Worm (Caenorhabditis elegans) whole organism, young adult: ENCODE data around the gene dhgd-1.

Experiments
- B0336.3 ChIP-seq: fragments of 200-800 bp; sonication (Bioruptor generic); IDR thresholded peaks from 2 replicates; pipeline ENCODE4 v1.3.6; 2022; ENCODE audit warnings: missing genetic modification characterization, missing compliant biosample characterization
- C06A6.2 ChIP-seq: fragments of 200-800 bp; sonication (Bioruptor generic); conservative IDR thresholded peaks from 2 replicates; pipeline ENCODE4 v1.3.6; 2022; ENCODE audit warnings: missing genetic modification characterization, missing compliant biosample characterization
- C17E4.6 ChIP-seq: fragments of 200-800 bp; sonication (Bioruptor generic); IDR thresholded peaks from 2 replicates; pipeline ENCODE4 v1.3.6; 2022; ENCODE audit warnings: missing genetic modification reagents, missing genetic modification characterization, missing compliant biosample characterization
- D2030.7 ChIP-seq: fragments of 200-800 bp; sonication (Bioruptor generic); IDR thresholded peaks from 2 replicates; pipeline ENCODE4 v1.3.6; 2022; ENCODE audit warnings: missing genetic modification reagents, missing genetic modification characterization, missing compliant biosample characterization
- F33H1.4 ChIP-seq: fragments of 200-800 bp; sonication (Bioruptor generic); IDR thresholded peaks from 2 replicates; pipeline ENCODE4 v1.3.6; 2022; ENCODE audit warnings: missing genetic modification reagents, missing genetic modification characterization, missing compliant biosample characterization
- F52B5.7 ChIP-seq: sonication (generic microtip); optimal IDR thresholded peaks from 2 replicates; lab custom pipeline; 2016; ENCODE audit warnings: mild to moderate bottlenecking, missing genetic modification characterization, missing compliant biosample characterization
- T07F8.4 ChIP-seq: sonication (generic microtip); optimal IDR thresholded peaks from 2 replicates; lab custom pipeline; 2016; ENCODE audit warnings: mild to moderate bottlenecking, missing genetic modification characterization, moderate library complexity, missing compliant biosample characterization
- Y67H2A.10 ChIP-seq: fragments of 200-800 bp; sonication (Bioruptor generic); conservative IDR thresholded peaks from 2 replicates; pipeline ENCODE4 v1.3.6; 2022; ENCODE audit warnings: missing genetic modification reagents, missing genetic modification characterization, missing compliant biosample characterization
- Y79H2A.3 ChIP-seq: fragments of 200-800 bp; sonication (Bioruptor generic); conservative IDR thresholded peaks from 2 replicates; pipeline ENCODE4 v1.3.6; 2022; ENCODE audit warnings: missing genetic modification reagents, missing genetic modification characterization, missing compliant biosample characterization
- Y95B8A.8 ChIP-seq: fragments of 200-800 bp; sonication (Bioruptor generic); IDR thresholded peaks from 2 replicates; pipeline ENCODE4 v1.3.6; 2022; ENCODE audit warnings: missing genetic modification reagents, missing genetic modification characterization, missing compliant biosample characterization
- ZK185.1 ChIP-seq: sonication (generic microtip); optimal IDR thresholded peaks from 2 replicates; lab custom pipeline; 2016; ENCODE audit warnings: mild to moderate bottlenecking, missing genetic modification characterization, missing compliant biosample characterization; ENCODE audit not compliant: poor library complexity, severe bottlenecking
- ama-1 ChIP-seq, 3 experiments: fragments of 150-350 bp in 1 of 3; sonication (generic microtip) in 2 of 3; optimal IDR thresholded peaks; 2 replicates each; lab custom pipeline; 2014 to 2018; ENCODE audit warnings: missing biosample characterization in 2 of 3, missing genetic modification characterization in 2 of 3, missing genetic modification reagents in 2 of 3
- aptf-3 ChIP-seq: fragments of 200-800 bp; sonication (Bioruptor generic); IDR thresholded peaks from 2 replicates; pipeline ENCODE4 v1.3.6; 2022; ENCODE audit warnings: missing genetic modification characterization, missing compliant biosample characterization
- attf-3 ChIP-seq: fragments of 200-800 bp; sonication (Bioruptor generic); conservative IDR thresholded peaks from 2 replicates; pipeline ENCODE4 v1.3.6; 2022; ENCODE audit warnings: missing genetic modification reagents, missing genetic modification characterization, missing compliant biosample characterization
- attf-5 ChIP-seq: fragments of 200-800 bp; sonication (Bioruptor generic); optimal IDR thresholded peaks from 2 replicates; lab custom pipeline; 2018; ENCODE audit warnings: mild to moderate bottlenecking, missing genetic modification characterization, missing compliant biosample characterization
- ccch-3 ChIP-seq: fragments of 200-800 bp; sonication (Bioruptor generic); optimal IDR thresholded peaks from 2 replicates; lab custom pipeline; 2018; ENCODE audit warnings: mild to moderate bottlenecking, missing genetic modification characterization, missing compliant biosample characterization
- cebp-1 ChIP-seq, 2 experiments: fragments of 200-800 bp in 1 of 2; sonication (Bioruptor generic) in 1 of 2; sonication (generic microtip) in 1 of 2; IDR thresholded peaks in 1 of 2; optimal IDR thresholded peaks in 1 of 2; 2 replicates each; pipeline versions ENCODE4 v1.3.6 to Lab custom; 2017 to 2022; ENCODE audit warnings: missing compliant biosample characterization in 2 of 2, missing genetic modification characterization in 2 of 2, mild to moderate bottlenecking in 1 of 2, missing genetic modification reagents in 1 of 2, moderate library complexity in 1 of 2
- ceh-100 ChIP-seq: fragments of 200-800 bp; sonication (Bioruptor generic); IDR thresholded peaks from 2 replicates; pipeline ENCODE4 v1.3.6; 2022; ENCODE audit warnings: missing genetic modification reagents, missing genetic modification characterization, missing compliant biosample characterization
- ceh-27 ChIP-seq: fragments of 200-800 bp; sonication (Bioruptor generic); optimal IDR thresholded peaks from 2 replicates; lab custom pipeline; 2018; ENCODE audit warnings: mild to moderate bottlenecking, missing genetic modification characterization, moderate library complexity, missing compliant biosample characterization
- dpff-1 ChIP-seq: sonication (generic microtip); optimal IDR thresholded peaks from 2 replicates; lab custom pipeline; 2017; ENCODE audit warnings: mild to moderate bottlenecking, missing genetic modification characterization, missing compliant biosample characterization
- egrh-3 ChIP-seq: fragments of 200-800 bp; sonication (Bioruptor generic); IDR thresholded peaks from 2 replicates; pipeline ENCODE4 v1.3.6; 2022; ENCODE audit warnings: missing genetic modification reagents, missing genetic modification characterization, missing compliant biosample characterization
- ekl-4 ChIP-seq: fragments of 200-800 bp; sonication (Bioruptor generic); IDR thresholded peaks from 2 replicates; pipeline ENCODE4 v1.3.6; 2022; ENCODE audit warnings: missing genetic modification reagents, missing genetic modification characterization, missing compliant biosample characterization
- him-1 ChIP-seq: sonication (generic microtip); optimal IDR thresholded peaks from 2 replicates; lab custom pipeline; 2016; ENCODE audit warnings: missing genotype, missing genetic modification reagents, missing genetic modification characterization, missing compliant biosample characterization
- hlh-26 ChIP-seq: fragments of 200-800 bp; sonication (Bioruptor generic); conservative IDR thresholded peaks from 2 replicates; pipeline ENCODE4 v1.3.6; 2022; ENCODE audit warnings: missing genetic modification reagents, missing genetic modification characterization, missing compliant biosample characterization
- hmg-20 ChIP-seq: fragments of 200-800 bp; sonication (Bioruptor generic); IDR thresholded peaks from 2 replicates; pipeline ENCODE4 v1.3.6; 2022; ENCODE audit warnings: missing genetic modification reagents, missing genetic modification characterization, missing compliant biosample characterization
- hrde-1 ChIP-seq: sonication (generic microtip); optimal IDR thresholded peaks from 2 replicates; lab custom pipeline; 2016; ENCODE audit warnings: missing genetic modification characterization, mild to moderate bottlenecking, missing compliant biosample characterization, moderate library complexity, missing genotype, missing genetic modification reagents, borderline replicate concordance
- hsf-1 ChIP-seq: fragments of 200-800 bp; sonication (Bioruptor generic); IDR thresholded peaks from 2 replicates; pipeline ENCODE4 v1.3.6; 2022; ENCODE audit warnings: missing genetic modification reagents, missing genetic modification characterization, missing compliant biosample characterization
- lin-35 ChIP-seq, 3 experiments: fragments of 150-350 bp in 2 of 3; sonication (generic microtip) in 1 of 3; optimal IDR thresholded peaks; 2 replicates each; lab custom pipeline; 2014 to 2018; ENCODE audit warnings: missing biosample characterization in 3 of 3, missing genetic modification characterization in 3 of 3, missing genetic modification reagents in 3 of 3
- lsl-1 ChIP-seq: fragments of 200-800 bp; sonication (Bioruptor generic); optimal IDR thresholded peaks from 2 replicates; lab custom pipeline; 2018; ENCODE audit warnings: mild to moderate bottlenecking, missing genetic modification characterization, moderate library complexity, missing compliant biosample characterization
- madf-3 ChIP-seq: fragments of 200-800 bp; sonication (Bioruptor generic); IDR thresholded peaks from 2 replicates; pipeline ENCODE4 v1.3.6; 2022; ENCODE audit warnings: missing genetic modification reagents, missing genetic modification characterization, missing compliant biosample characterization
- madf-6 ChIP-seq: fragments of 200-800 bp; sonication (Bioruptor generic); IDR thresholded peaks from 2 replicates; pipeline ENCODE4 v1.3.6; 2022; ENCODE audit warnings: missing genetic modification reagents, missing genetic modification characterization, missing compliant biosample characterization
- madf-8 ChIP-seq: fragments of 200-800 bp; sonication (Bioruptor generic); conservative IDR thresholded peaks from 2 replicates; pipeline ENCODE4 v1.3.6; 2022; ENCODE audit warnings: missing genetic modification reagents, missing genetic modification characterization, missing compliant biosample characterization
- mcd-1 ChIP-seq: fragments of 200-800 bp; sonication (Bioruptor generic); IDR thresholded peaks from 2 replicates; pipeline ENCODE4 v1.3.6; 2022; ENCODE audit warnings: missing genetic modification reagents, missing genetic modification characterization, missing compliant biosample characterization
- pha-4 ChIP-seq: fragments of 150-350 bp; sonication (generic microtip); optimal IDR thresholded peaks from 2 replicates; lab custom pipeline; 2014; ENCODE audit warnings: missing biosample characterization, missing genetic modification reagents, missing genetic modification characterization
- rpc-1 ChIP-seq, 2 experiments: fragments of 150-350 bp in 1 of 2; sonication (generic microtip) in 1 of 2; optimal IDR thresholded peaks; 2 replicates each; lab custom pipeline; 2014 to 2018; ENCODE audit warnings: missing biosample characterization in 1 of 2, missing genetic modification characterization in 1 of 2, missing genetic modification reagents in 1 of 2, missing genotype in 1 of 2
- snpc-3.4 ChIP-seq: sonication (generic microtip); optimal IDR thresholded peaks from 2 replicates; lab custom pipeline; 2017; ENCODE audit warnings: missing genetic modification characterization, mild to moderate bottlenecking, missing compliant biosample characterization, antibody characterized with exemption, moderate library complexity, missing genotype, missing genetic modification reagents
- snpc-4 ChIP-seq, 5 experiments: fragments of 150-350 bp in 1 of 5; sonication (generic microtip) in 4 of 5; optimal IDR thresholded peaks; 2 replicates each; lab custom pipeline; 2014 to 2018; ENCODE audit warnings: missing genetic modification characterization in 5 of 5, missing biosample characterization in 3 of 5, antibody characterized with exemption in 2 of 5, mild to moderate bottlenecking in 2 of 5, missing compliant biosample characterization in 2 of 5, missing genotype in 2 of 5, moderate library complexity in 2 of 5, missing genetic modification reagents in 1 of 5
- xnd-1 ChIP-seq: sonication (generic microtip); optimal IDR thresholded peaks from 2 replicates; lab custom pipeline; 2016; ENCODE audit warnings: missing genotype, missing genetic modification reagents, missing genetic modification characterization, missing compliant biosample characterization
- ztf-18 ChIP-seq: sonication (generic microtip); optimal IDR thresholded peaks from 2 replicates; lab custom pipeline; 2016; ENCODE audit warnings: missing genotype, mild to moderate bottlenecking, missing genetic modification characterization, missing compliant biosample characterization
- ztf-26 ChIP-seq: sonication (generic microtip); optimal IDR thresholded peaks from 2 replicates; lab custom pipeline; 2017; ENCODE audit warnings: missing genetic modification characterization, missing compliant biosample characterization

The dhgd-1 gene

ce11 chrII:11592023-11592422 is 40.1 kb upstream of the dhgd-1 start, which contains the start of gene F07A11.1:
Gene F07A11.1, minus strand, starts transcription at chrII:11592123.
- TF ChIP-seq Y67H2A.10 (no peak), hlh-26 (GFP tag; lab: Robert Waterston, UW) (no peak), rpc-1 (optimal IDR thresholded peaks at IDR 0.05; lab: Kevin White, UChicago) (no peak), rpc-1 (tag; optimal IDR thresholded peaks at IDR 0.05; lab: Kevin White, UChicago) (no peak), ZK185.1 (tag; lab: Kevin White, UChicago) (no peak), madf-6 (GFP tag; lab: Robert Waterston, UW) (no peak), snpc-4 (GFP tag; optimal IDR thresholded peaks at IDR 0.05; lab: Kevin White, UChicago) (no peak), snpc-4 (tag; optimal IDR thresholded peaks at IDR 0.05; lab: Kevin White, UChicago) (peak in 1 of 4 experiments; percentile 1), him-1 (tag; lab: Kevin White, UChicago) (peak; percentile 55), ztf-18 (tag; lab: Kevin White, UChicago) (no peak), madf-8 (GFP tag; lab: Robert Waterston, UW) (0 out of 2 replicates have a peak, but pooled peaks have one; percentile 20), ztf-26 (tag; lab: Kevin White, UChicago) (no peak), B0336.3 (peak; percentile 36; the same call in 1 of the 2 replicates), D2030.7 (GFP tag; lab: Robert Waterston, UW) (no peak), cebp-1 (GFP tag; IDR thresholded peaks at IDR 0.05; lab: Robert Waterston, UW) (no peak), cebp-1 (tag; optimal IDR thresholded peaks at IDR 0.05; lab: Kevin White, UChicago) (no peak), attf-5 (GFP tag; lab: Kevin White, UChicago) (no peak), mcd-1 (no peak), ccch-3 (GFP tag; lab: Kevin White, UChicago) (no peak), pha-4 (tag; lab: Kevin White, UChicago) (no peak), ceh-27 (GFP tag; lab: Kevin White, UChicago) (no peak), hmg-20 (GFP tag; lab: Robert Waterston, UW) (no peak), Y95B8A.8 (GFP tag; lab: Robert Waterston, UW) (0 out of 2 replicates have a peak, but pooled peaks have one; percentile 49), ama-1 (optimal IDR thresholded peaks at IDR 0.05; lab: Kevin White, UChicago) (no peak), ama-1 (GFP tag; optimal IDR thresholded peaks at IDR 0.05; lab: Kevin White, UChicago) (no peak), C17E4.6 (GFP tag; lab: Robert Waterston, UW) (no peak), lin-35 (GFP tag; optimal IDR thresholded peaks at IDR 0.05; lab: Kevin White, UChicago) (no peak), aptf-3 (no peak), snpc-3.4 (tag; lab: Kevin White, UChicago) (peak; percentile 5), C06A6.2 (GFP tag; lab: Robert Waterston, UW) (no peak)
- TF ChIP-seq, all 124 proteins: peak for 6

DNA sequence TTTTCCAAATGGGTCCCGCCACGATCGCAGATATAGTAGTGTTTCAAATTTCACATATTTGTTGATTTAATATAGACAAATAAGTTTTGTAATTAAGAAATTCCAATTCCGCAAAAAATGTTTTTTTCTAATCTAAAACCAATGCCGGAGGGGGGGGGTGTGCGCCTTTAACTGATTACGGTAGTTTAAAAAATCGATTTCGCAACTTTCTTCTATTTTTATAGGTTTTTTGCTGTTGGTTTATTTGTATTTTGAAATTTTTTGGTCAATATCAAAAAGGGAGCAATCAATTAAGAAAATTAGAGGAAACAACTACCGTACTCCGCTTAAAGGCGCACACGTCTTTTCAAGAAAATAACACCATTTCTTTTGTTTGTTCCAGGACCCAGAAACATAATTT is 39.7 kb upstream of the dhgd-1 start:
- no peak for TF ChIP-seq attf-3 (GFP tag; lab: Robert Waterston, UW)
- no peak for TF ChIP-seq cebp-1 (GFP tag; IDR thresholded peaks at IDR 0.05; lab: Robert Waterston, UW)
- peak; percentile 35 for TF ChIP-seq cebp-1 (tag; optimal IDR thresholded peaks at IDR 0.05; lab: Kevin White, UChicago)
- peak; percentile 53 for TF ChIP-seq lsl-1 (GFP tag; lab: Kevin White, UChicago)

ce11 chrII:11588304-11588703 is 36.4 kb upstream of the dhgd-1 start:
- no peak for TF ChIP-seq Y79H2A.3 (GFP tag; lab: Robert Waterston, UW)
- 0 out of 2 replicates have a peak, but pooled peaks have one; percentile 34 for TF ChIP-seq madf-3
- no peak for TF ChIP-seq hmg-20 (GFP tag; lab: Robert Waterston, UW)

- TF ChIP-seq F52B5.7 (tag; lab: Kevin White, UChicago) (peak; percentile 9), egrh-3 (GFP tag; lab: Robert Waterston, UW) (no peak), B0336.3 (peak; percentile 47; the same call in 1 of the 2 replicates), ekl-4 (peak; percentile 49; the same call in 1 of the 2 replicates), madf-3 (0 out of 2 replicates have a peak, but pooled peaks have one; percentile 56), madf-6 (GFP tag; lab: Robert Waterston, UW) (peak; percentile 40; the same call in 1 of the 2 replicates), C17E4.6 (GFP tag; lab: Robert Waterston, UW) (0 out of 2 replicates have a peak, but pooled peaks have one; percentile 31), hrde-1 (peak; percentile 64), hsf-1 (GFP tag; lab: Robert Waterston, UW) (0 out of 2 replicates have a peak, but pooled peaks have one; percentile 42), ceh-100 (GFP tag; lab: Robert Waterston, UW) (no peak), xnd-1 (tag; lab: Kevin White, UChicago) (peak; percentile 7), dpff-1 (tag; lab: Kevin White, UChicago) (no peak), F33H1.4 (GFP tag; lab: Robert Waterston, UW) (no peak), T07F8.4 (no peak)
These were observed 30.8 kb upstream of the dhgd-1 start, which contains the start of gene ints-7 for ce11 chrII:11582698-11583097. Gene ints-7, plus strand, starts transcription at chrII:11582849.
